Worm (Caenorhabditis elegans): ENCODE data around the gene ZC262.2.

ce11 chrIII:8283525-8283924, 48.3 kb upstream of the ZC262.2 start:
- TF ChIP-seq flt-1 (GFP tag; IDR thresholded peaks at IDR 0.05) (no peak), ama-1 (optimal IDR thresholded peaks at IDR 0.05) (no peak), tbx-37 (GFP tag; conservative IDR thresholded peaks at IDR 0.05) (no peak), B0310.2 (tag; optimal IDR thresholded peaks at IDR 0.05) (no peak), scrt-1 (GFP tag; IDR thresholded peaks at IDR 0.05) (no peak), hmg-4 (GFP tag; optimal IDR thresholded peaks at IDR 0.05) (no peak), sea-1 (GFP tag; conservative IDR thresholded peaks at IDR 0.05) (no peak), tbx-11 (GFP tag; IDR thresholded peaks at IDR 0.05) (no peak)

Data from whole organism, early embryonic.